Worm (Caenorhabditis elegans) whole organism, L3 larva: ENCODE data around the gene gfat-1.

Source experiments
- aly-2 ChIP-seq: fragments of 150-350 bp; optimal IDR thresholded peaks from 2 replicates; lab custom pipeline; 2014; ENCODE audit warnings: missing biosample characterization, missing genetic modification characterization
- fkh-10 ChIP-seq: sonication (generic microtip); optimal IDR thresholded peaks from 2 replicates; lab custom pipeline; 2017; ENCODE audit warnings: missing biosample characterization, missing genetic modification reagents, missing genetic modification characterization
- nhr-237 ChIP-seq: fragments of 150-350 bp; optimal IDR thresholded peaks from 2 replicates; lab custom pipeline; 2014; ENCODE audit warnings: missing biosample characterization, missing genetic modification characterization
- nhr-67 ChIP-seq: fragments of 150-350 bp; optimal IDR thresholded peaks from 2 replicates; lab custom pipeline; 2014; ENCODE audit warnings: missing biosample characterization, missing genetic modification characterization
- pha-4 ChIP-seq: fragments of 150-350 bp; optimal IDR thresholded peaks from 2 replicates; lab custom pipeline; 2014; ENCODE audit warnings: missing biosample characterization, missing genetic modification reagents, missing genetic modification characterization
- pqm-1 ChIP-seq: fragments of 150-350 bp; optimal IDR thresholded peaks from 2 replicates; lab custom pipeline; 2017; ENCODE audit warnings: missing biosample characterization, missing genetic modification characterization, inconsistent platforms

- TF ChIP-seq aly-2 (no peak), fkh-10 (GFP tag; lab: Kevin White, UChicago) (no peak), nhr-237 (tag; lab: Kevin White, UChicago) (no peak), pqm-1 (tag; lab: Kevin White, UChicago) (peak; percentile 75), pha-4 (peak; percentile 19), nhr-67 (tag; lab: Kevin White, UChicago) (no peak)
Observed at ce11 chrII:11571260-11571854, 23.9 kb downstream of the gfat-1 start, which contains the start of gene F54D5.3.
